Worm (Caenorhabditis elegans) whole organism, late embryonic: ENCODE measurements around the gene asp-4.

Source experiments
- ama-1 ChIP-seq: fragments of 150-350 bp; optimal IDR thresholded peaks from 2 replicates; lab custom pipeline; 2014
- eyg-1 ChIP-seq: sonication (generic microtip); optimal IDR thresholded peaks from 2 replicates; lab custom pipeline; 2016; ENCODE audit warnings: missing genotype, missing genetic modification characterization, missing compliant biosample characterization
- lim-6 ChIP-seq: sonication (generic microtip); optimal IDR thresholded peaks from 2 replicates; lab custom pipeline; 2016; ENCODE audit warnings: missing genetic modification characterization, missing compliant biosample characterization
- pha-4 ChIP-seq: fragments of 150-350 bp; optimal IDR thresholded peaks from 2 replicates; lab custom pipeline; 2018; ENCODE audit warnings: missing biosample characterization, missing genetic modification reagents, missing genetic modification characterization
- pqm-1 ChIP-seq: sonication (generic microtip); optimal IDR thresholded peaks from 2 replicates; lab custom pipeline; 2016; ENCODE audit warnings: missing genetic modification characterization, missing compliant biosample characterization
- unc-55 ChIP-seq: sonication (generic microtip); optimal IDR thresholded peaks from 2 replicates; lab custom pipeline; 2017; ENCODE audit warnings: missing biosample characterization, missing genetic modification reagents, missing genetic modification characterization

DNA sequence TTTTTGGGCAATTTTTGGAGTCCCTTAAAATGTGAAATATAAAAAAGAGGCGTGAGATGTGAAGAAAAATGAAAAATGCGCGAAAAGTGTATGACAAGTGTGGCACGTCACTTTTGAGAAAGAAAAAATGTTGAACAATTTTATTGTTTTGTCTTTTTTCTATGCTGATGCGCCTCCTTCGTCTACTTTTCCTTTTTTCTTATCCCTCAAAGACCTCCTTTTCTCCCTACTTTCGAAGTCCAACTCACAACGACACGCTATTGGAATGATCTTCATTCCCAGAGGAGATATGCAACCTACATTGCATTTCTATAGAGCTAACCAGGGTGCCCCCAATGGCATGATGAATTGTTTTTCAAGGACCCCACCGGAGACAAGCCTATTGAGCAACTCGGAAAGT is 15.3 kb downstream of the asp-4 start:
- TF ChIP-seq pha-4 (tag; lab: Kevin White, UChicago) (no peak), pqm-1 (no peak), lim-6 (tag; lab: Kevin White, UChicago) (no peak), eyg-1 (tag; lab: Kevin White, UChicago) (no peak), ama-1 (lab: Kevin White, UChicago) (no peak), unc-55 (GFP tag; lab: Kevin White, UChicago) (no peak)
